Worm (Caenorhabditis elegans): Measurements from ENCODE around the gene F58E6.8.

- TF ChIP-seq ama-1 (optimal IDR thresholded peaks at IDR 0.05) (no peak), aly-1 (tag; optimal IDR thresholded peaks at IDR 0.05) (no peak), flt-1 (GFP tag; IDR thresholded peaks at IDR 0.05) (no peak), pes-1 (GFP tag; IDR thresholded peaks at IDR 0.05) (no peak), hmbx-1 (tag; optimal IDR thresholded peaks at IDR 0.05) (no peak), B0310.2 (tag; optimal IDR thresholded peaks at IDR 0.05) (no peak), scrt-1 (GFP tag; IDR thresholded peaks at IDR 0.05) (no peak)
Measured at ce11 chrV:9733920-9734454, 21.6 kb downstream of the F58E6.8 start, which contains the start of gene cal-7.

Measured in whole organism, early embryonic.